Fruit fly (Drosophila melanogaster) whole organism: ENCODE data around the gene CG13678.
"Not testable (repeated sequence)": the region's sequence is repeated elsewhere in the genome, so short reads cannot be mapped to it uniquely, and the experiment has no call there.

Experiments used
- CG8478 ChIP-seq: fragments of >200 bp; optimal IDR thresholded peaks from 2 replicates; lab custom pipeline; 2018; ENCODE audit warnings: inconsistent platforms
- Dll ChIP-seq: fragments of >200 bp; optimal IDR thresholded peaks from 2 replicates; lab custom pipeline; 2017
- EcR ChIP-seq, 2 experiments: fragments of >200 bp; optimal IDR thresholded peaks; 2 replicates each; lab custom pipeline; 2017; ENCODE audit warnings: missing biosample characterization in 2 of 2, missing genetic modification characterization in 2 of 2, missing genetic modification reagents in 2 of 2
- pan ChIP-seq: fragments of >200 bp; optimal IDR thresholded peaks from 2 replicates; lab custom pipeline; 2017
- psq ChIP-seq: fragments of >200 bp; optimal IDR thresholded peaks from 2 replicates; lab custom pipeline; 2017
- usp ChIP-seq: fragments of >200 bp; optimal IDR thresholded peaks from 2 replicates; lab custom pipeline; 2017; ENCODE audit warnings: missing biosample characterization, missing genetic modification characterization, mixed read lengths

The CG13678 gene

DNA sequence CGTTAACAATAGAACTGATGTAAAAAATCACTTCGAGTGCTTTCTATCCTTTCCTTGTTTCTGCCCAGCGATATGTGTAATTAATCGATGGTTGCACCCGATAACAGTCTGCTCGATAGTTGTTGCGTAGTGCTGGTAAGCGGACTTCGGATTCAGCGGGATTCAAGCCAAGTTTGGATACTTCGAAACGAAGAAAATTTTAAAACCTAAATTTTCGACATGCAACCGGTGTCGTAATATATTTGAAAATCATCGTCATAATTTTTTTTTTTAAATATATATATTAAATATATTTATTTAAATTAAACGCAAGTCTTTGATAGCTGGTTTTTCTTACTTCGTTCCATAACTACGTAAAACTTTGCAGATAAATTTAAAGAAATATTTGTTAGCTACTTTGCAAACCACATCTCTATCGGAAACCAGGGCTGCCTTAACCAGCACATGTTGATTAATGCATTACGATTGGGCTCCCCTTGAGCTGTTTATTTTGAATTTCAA lies 24.1 kb upstream of the CG13678 start, which contains the start of the genes UbcE2M and Dhps:
Gene UbcE2M (minus strand): TSS at position 209 of the 501 bp plus-strand sequence.
Gene Dhps (plus strand): TSS at position 429 of the 501 bp plus-strand sequence.
- TF ChIP-seq pan (no peak), usp (no peak)

DNA sequence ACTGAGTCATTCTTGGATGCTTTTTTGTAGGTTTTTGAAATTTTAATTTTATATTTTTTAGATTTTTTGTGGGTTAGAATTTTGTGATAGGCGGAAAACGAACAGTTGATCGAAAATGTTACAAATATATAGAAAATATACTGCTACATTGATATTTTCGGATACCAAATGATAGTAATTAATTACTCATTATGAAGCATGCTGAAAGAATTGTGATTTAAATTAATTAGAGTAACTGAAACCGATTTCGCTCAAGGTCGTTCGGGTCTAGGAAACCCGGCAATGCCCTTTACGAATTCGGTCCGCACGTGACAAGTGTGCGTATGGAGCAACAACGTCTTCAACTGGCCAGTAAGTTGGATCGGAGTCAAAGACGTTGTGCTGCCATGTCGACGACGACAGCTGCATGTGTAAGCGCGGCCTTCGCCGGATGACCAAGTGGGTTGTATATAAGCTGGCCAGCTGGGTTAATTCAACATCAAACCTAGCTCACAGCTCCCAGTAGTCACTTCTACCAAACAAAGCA lies 19.6 kb upstream of the CG13678 start, which contains the start of the genes CG7366 and CG13679:
Gene CG7366 (minus strand): TSS at position 101 of the 526 bp plus-strand sequence.
Gene CG13679 (plus strand): TSS at position 476 of the 526 bp plus-strand sequence.
- TF ChIP-seq usp (no peak), pan (no peak), Dll (lab: Kevin White, UChicago) (no peak), EcR (GFP tag; optimal IDR thresholded peaks at IDR 0.05; lab: Kevin White, UChicago) (no peak), CG8478 (no peak), psq (no peak)

DNA sequence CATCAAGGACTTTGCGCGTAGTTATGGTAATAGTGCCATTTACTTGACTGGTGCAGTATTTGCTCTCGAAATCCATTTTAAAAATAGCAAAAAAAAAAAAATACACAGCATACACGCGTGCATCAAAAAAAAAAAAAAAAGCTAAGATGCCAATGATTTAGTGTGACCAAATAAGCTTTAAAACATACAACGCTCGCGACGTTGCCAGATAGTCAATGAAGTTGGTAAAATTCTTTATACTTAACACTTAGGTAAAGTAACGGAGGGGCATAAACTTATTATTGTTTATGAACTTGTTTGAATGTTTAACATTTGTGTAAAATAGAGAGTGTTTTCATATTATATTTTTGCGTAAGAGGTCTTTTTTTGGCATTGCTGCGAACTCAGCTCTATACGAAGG lies 11.3 kb upstream of the CG13678 start, which contains the start of gene tut:
Gene tut (minus strand): TSS at position 148 of the 400 bp plus-strand sequence.
- TF ChIP-seq CG8478 (no peak), EcR (GFP tag; optimal IDR thresholded peaks at IDR 0.05; lab: Kevin White, UChicago) (no peak), pan (no peak), Dll (lab: Kevin White, UChicago) (no peak), usp (no peak), psq (no peak)

DNA sequence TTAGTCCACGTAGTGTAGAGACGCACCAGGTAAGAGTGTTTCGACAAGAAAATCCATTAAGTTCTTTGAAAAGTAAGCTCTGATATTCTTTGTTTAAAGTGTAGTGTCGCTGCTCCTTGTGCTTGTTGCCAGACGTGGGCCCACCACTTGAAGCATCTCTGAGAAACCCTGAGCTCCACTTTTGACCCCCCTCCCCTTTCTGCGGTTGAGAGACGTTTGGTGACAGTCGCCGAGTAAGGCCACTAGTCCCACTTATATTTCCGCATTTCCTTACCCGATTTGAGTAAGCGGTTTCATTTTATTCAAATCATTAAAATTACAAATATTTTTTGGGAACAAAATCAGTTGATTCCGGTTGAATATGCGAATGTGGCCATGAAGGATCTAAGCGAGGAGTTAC lies 10.4 kb upstream of the CG13678 start, which contains the start of gene CG8006:
Gene CG8006 (plus strand): TSS at position 301 of the 400 bp plus-strand sequence.
- no peak for TF ChIP-seq EcR (GFP tag; optimal IDR thresholded peaks at IDR 0.05; lab: Kevin White, UChicago)
- TF ChIP-seq usp = no peak
- TF ChIP-seq CG8478 = no peak
- TF ChIP-seq pan = no peak
- no peak for TF ChIP-seq Dll (lab: Kevin White, UChicago)
- TF ChIP-seq psq = no peak

DNA sequence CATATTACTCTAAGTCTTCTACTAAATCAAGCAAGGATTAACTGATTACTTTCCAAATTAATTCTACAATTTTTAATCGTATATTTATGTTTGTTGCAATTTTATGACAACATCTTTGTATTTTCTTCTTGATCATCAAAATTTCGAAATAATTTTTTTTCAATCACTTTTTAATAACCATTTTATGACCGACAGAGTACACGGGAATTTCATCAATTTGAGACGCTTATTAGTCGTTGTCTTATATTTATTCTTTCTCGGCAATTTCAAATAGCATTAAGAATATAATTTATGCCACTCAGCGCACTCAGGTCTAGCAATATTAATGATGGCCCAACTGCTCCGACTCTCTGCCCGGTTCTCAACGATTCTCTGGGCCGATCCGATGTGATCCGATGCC lies 7.0 kb upstream of the CG13678 start, which contains the start of gene CG8012:
Gene CG8012 (plus strand): TSS at position 301 of the 400 bp plus-strand sequence.
- TF ChIP-seq pan (no peak), EcR (GFP tag; optimal IDR thresholded peaks at IDR 0.05; lab: Kevin White, UChicago) (no peak), usp (no peak), psq (no peak), Dll (lab: Kevin White, UChicago) (no peak), CG8478 (no peak)

DNA sequence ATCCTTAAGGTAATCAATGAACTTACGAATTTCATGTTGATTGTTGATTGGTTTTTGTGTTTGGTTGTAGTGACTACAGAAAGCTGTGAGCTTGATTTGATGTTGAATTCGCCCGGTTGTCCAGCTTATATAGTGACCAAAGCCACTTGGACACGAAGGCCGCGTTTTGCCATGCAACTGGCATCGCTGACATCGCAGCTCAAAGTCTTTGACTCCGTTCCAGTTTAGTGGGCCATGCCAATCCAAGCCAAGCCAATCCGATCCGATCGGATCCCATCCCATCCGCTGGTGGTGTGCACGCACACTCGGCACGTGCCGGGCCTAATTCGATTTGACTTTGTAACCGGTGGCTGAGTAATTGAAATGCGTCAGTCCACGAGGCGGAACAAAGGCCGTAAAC lies 3.1 kb upstream of the CG13678 start, which contains the start of gene CG13674:
Gene CG13674 (minus strand): TSS at position 101 of the 400 bp plus-strand sequence.
- TF ChIP-seq usp = no peak
- TF ChIP-seq Dll (lab: Kevin White, UChicago) = no peak
- no peak for TF ChIP-seq EcR (GFP tag; optimal IDR thresholded peaks at IDR 0.05; lab: Kevin White, UChicago)
- TF ChIP-seq pan = no peak
- TF ChIP-seq psq = no peak
- TF ChIP-seq CG8478 = no peak

DNA sequence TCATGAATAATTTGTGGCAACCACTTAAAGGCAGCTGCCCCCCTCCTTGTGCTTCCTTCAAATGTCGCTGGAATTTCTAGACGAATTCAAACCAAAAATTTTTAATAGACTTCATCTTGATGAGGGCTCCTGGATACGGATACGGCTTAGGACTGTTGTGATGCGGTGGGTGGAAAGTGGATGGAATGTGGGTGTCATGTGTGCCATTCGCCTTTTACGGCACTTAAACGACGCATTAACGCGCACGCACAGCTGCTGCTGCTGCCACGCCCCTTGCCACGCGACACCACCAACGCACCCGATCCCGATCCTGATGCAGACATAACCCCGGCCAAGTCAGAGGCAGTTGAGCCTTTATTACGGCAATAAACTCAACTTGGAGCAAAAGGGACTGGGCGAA lies 2.3 kb upstream of the CG13678 start:
- no peak for TF ChIP-seq Dll (lab: Kevin White, UChicago)
- no peak for TF ChIP-seq EcR (GFP tag; optimal IDR thresholded peaks at IDR 0.05; lab: Kevin White, UChicago)
- no peak for TF ChIP-seq pan
- no peak for TF ChIP-seq usp
- no peak for TF ChIP-seq CG8478
- no peak for TF ChIP-seq psq

DNA sequence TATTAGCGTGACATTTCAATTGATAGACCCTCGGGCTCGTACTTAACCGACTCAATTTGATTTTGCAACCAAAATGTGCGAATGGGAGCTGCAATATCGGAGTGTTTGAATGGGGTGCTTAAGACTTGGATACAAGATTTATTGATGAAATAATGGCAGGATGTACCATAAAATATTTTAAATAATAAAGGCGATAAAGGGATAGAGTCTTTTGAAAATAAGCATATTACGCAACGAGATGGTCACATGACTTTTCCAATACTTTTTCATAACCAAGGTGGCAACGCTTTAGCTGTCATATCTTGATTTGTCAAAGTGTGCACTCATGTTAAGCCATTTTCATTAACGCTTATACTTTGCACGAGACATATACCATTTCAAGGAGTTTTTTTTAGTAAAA lies 7.0 kb downstream of the CG13678 start, which contains the start of gene eIF4E3:
Gene eIF4E3 (plus strand): TSS at position 301 of the 400 bp plus-strand sequence.
- TF ChIP-seq EcR (GFP tag; optimal IDR thresholded peaks at IDR 0.05; lab: Kevin White, UChicago) (no peak), Dll (lab: Kevin White, UChicago) (no peak), CG8478 (no peak), pan (no peak), usp (no peak), psq (no peak)

DNA sequence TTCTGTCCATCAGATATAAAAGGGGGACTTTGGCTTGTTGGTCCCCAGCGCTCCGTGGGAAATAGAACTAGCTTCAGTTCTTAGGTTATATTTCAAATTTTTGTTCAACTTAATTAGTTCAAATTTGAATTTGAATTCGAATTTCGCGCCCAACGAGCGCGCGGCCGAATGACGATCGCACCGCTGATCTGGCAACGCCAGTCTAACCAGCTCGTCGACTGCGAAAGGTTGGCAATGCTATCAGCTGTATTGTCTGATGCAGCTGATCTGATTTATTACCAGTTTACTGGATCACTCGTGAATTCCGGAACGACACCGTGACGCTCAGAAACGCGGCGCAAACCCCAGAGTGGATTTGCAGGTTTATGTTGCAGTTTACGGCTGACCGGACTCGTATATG lies 16.4 kb downstream of the CG13678 start, which contains the start of gene Dscam4:
Gene Dscam4 (plus strand): TSS at position 301 of the 400 bp plus-strand sequence.
- not testable (repeated sequence) for TF ChIP-seq CG8478; pan; EcR (GFP tag; optimal IDR thresholded peaks at IDR 0.05; lab: Kevin White, UChicago)

DNA sequence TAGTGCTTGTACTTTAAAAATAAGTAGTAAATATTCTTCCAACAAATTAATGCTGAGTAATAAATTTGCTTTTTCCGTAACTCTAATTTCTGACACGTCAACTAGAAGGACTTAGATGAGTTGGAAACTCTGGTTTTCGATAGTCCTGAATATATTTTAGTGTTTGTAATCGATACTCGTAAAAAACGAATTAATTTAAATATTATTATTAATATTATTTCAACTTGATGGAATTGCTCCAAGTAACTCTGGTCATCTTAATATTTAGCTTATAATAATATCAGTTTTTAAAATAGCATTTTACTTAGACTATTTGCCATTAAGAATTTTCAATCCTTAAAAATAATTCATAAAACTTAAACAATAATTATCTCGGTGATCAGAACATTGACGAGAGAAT lies 18.6 kb downstream of the CG13678 start, which contains the start of gene CG7213:
Gene CG7213 (minus strand): TSS at position 101 of the 400 bp plus-strand sequence.
- no peak for TF ChIP-seq Dll (lab: Kevin White, UChicago)
- no peak for TF ChIP-seq usp
- TF ChIP-seq psq = no peak
- no peak for TF ChIP-seq CG8478
- no peak for TF ChIP-seq EcR (GFP tag; optimal IDR thresholded peaks at IDR 0.05; lab: Kevin White, UChicago)
- TF ChIP-seq pan = no peak

DNA sequence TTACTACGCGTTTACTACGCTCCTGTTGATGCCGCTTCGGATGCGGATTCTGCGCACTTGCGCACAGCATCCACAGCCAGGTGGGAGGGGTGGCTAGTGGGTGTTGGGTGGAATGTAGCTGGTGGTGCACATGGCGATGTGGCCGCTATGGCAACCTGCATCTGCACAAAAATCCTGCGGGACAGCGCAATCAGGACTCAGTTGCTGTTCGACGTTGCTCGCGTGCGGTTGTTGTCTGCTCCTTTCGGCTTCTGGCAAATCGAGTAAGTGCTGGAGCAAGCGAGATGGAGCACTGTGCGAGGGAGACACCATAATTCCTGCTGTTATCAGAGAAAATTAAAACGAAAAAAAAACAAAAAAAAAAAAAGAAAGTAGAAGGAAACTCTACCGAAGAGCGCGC lies 19.0 kb downstream of the CG13678 start:
- TF ChIP-seq usp = no peak
- TF ChIP-seq pan = no peak
- TF ChIP-seq psq = no peak
- TF ChIP-seq EcR (GFP tag; optimal IDR thresholded peaks at IDR 0.05; lab: Kevin White, UChicago) = no peak
- no peak for TF ChIP-seq CG8478
- no peak for TF ChIP-seq Dll (lab: Kevin White, UChicago)
